Fruit fly (Drosophila melanogaster) whole organism, embryonic: ENCODE data around the gene CG10674.

Experiments used
- ATbp ChIP-seq: fragments of 200-800 bp; sonication (Bioruptor generic); optimal IDR thresholded peaks from 2 replicates; lab custom pipeline; 2017; ENCODE audit warnings: missing biosample characterization, mild to moderate bottlenecking, missing genetic modification characterization, missing genetic modification reagents
- Asciz ChIP-seq: fragments of 200-800 bp; sonication (Bioruptor generic); optimal IDR thresholded peaks from 2 replicates; lab custom pipeline; 2017; ENCODE audit warnings: missing biosample characterization, mild to moderate bottlenecking, missing genetic modification characterization, missing genetic modification reagents
- CG10147 ChIP-seq: fragments of 200-800 bp; sonication (Bioruptor generic); optimal IDR thresholded peaks from 2 replicates; lab custom pipeline; 2019; ENCODE audit warnings: missing biosample characterization, mild to moderate bottlenecking, missing genetic modification characterization, moderate library complexity
- CG11093 ChIP-seq: fragments of 200-800 bp; sonication (Bioruptor generic); IDR thresholded peaks from 3 replicates; pipeline ENCODE4 v1.3.6; 2022; ENCODE audit warnings: missing biosample characterization, missing genetic modification characterization
- CG11247 ChIP-seq: fragments of 200-800 bp; sonication (Bioruptor generic); IDR thresholded peaks from 2 replicates; pipeline ENCODE4 v1.3.6; 2022; ENCODE audit warnings: missing biosample characterization, missing genetic modification characterization
- CG11723 ChIP-seq: fragments of 200-800 bp; sonication (Bioruptor generic); optimal IDR thresholded peaks from 2 replicates; lab custom pipeline; 2017; ENCODE audit warnings: missing biosample characterization, mild to moderate bottlenecking, missing genetic modification characterization
- CG12299 ChIP-seq: fragments of 200-800 bp; sonication (Bioruptor generic); optimal IDR thresholded peaks from 2 replicates; lab custom pipeline; 2018; ENCODE audit warnings: missing biosample characterization, mild to moderate bottlenecking, missing genetic modification characterization
- CG1233 ChIP-seq: fragments of 200-800 bp; sonication (Bioruptor generic); optimal IDR thresholded peaks from 4 replicates; lab custom pipeline; 2018; ENCODE audit warnings: missing biosample characterization, mild to moderate bottlenecking, missing genetic modification characterization
- CG13123 ChIP-seq: fragments of 200-800 bp; sonication (Bioruptor generic); optimal IDR thresholded peaks from 2 replicates; lab custom pipeline; 2016; ENCODE audit warnings: missing biosample characterization, missing genetic modification characterization
- CG15514 ChIP-seq: fragments of 200-800 bp; sonication (Bioruptor generic); optimal IDR thresholded peaks from 3 replicates; lab custom pipeline; 2017; ENCODE audit warnings: missing biosample characterization, missing genetic modification characterization, mild to moderate bottlenecking, moderate library complexity, missing genetic modification reagents
- CG17612 ChIP-seq: fragments of 200-800 bp; sonication (Bioruptor generic); IDR thresholded peaks from 2 replicates; pipeline ENCODE4 v1.3.6; 2022; ENCODE audit warnings: missing biosample characterization, missing genetic modification characterization
- CG2120 ChIP-seq: fragments of 200-800 bp; sonication (Bioruptor generic); optimal IDR thresholded peaks from 3 replicates; lab custom pipeline; 2016; ENCODE audit warnings: missing biosample characterization, missing genetic modification characterization
- CG2199 ChIP-seq: fragments of 200-800 bp; sonication (Bioruptor generic); IDR thresholded peaks from 3 replicates; pipeline ENCODE4 v1.3.6; 2022; ENCODE audit warnings: missing biosample characterization, missing genetic modification characterization
- CG31224 ChIP-seq: fragments of 200-800 bp; sonication (Bioruptor generic); IDR thresholded peaks from 2 replicates; pipeline ENCODE4 v1.3.6; 2022; ENCODE audit warnings: missing biosample characterization, missing genetic modification characterization
- CG34422 ChIP-seq: fragments of 200-800 bp; sonication (Bioruptor generic); IDR thresholded peaks from 3 replicates; pipeline ENCODE4 v1.3.6; 2022; ENCODE audit warnings: missing biosample characterization, missing genetic modification characterization
- CG4328 ChIP-seq: fragments of 200-800 bp; sonication (Bioruptor generic); optimal IDR thresholded peaks from 3 replicates; lab custom pipeline; 2017; ENCODE audit warnings: missing biosample characterization, missing genetic modification reagents, missing genetic modification characterization
- CG4730 ChIP-seq: fragments of 200-800 bp; sonication (Bioruptor generic); IDR thresholded peaks from 2 replicates; pipeline ENCODE4 v1.3.6; 2022; ENCODE audit warnings: missing biosample characterization, missing genetic modification characterization
- CG6654 ChIP-seq: fragments of 200-800 bp; sonication (Bioruptor generic); optimal IDR thresholded peaks from 2 replicates; lab custom pipeline; 2017; ENCODE audit warnings: missing biosample characterization, mild to moderate bottlenecking, missing genetic modification characterization
- CG6854 ChIP-seq: fragments of 200-800 bp; sonication (Bioruptor generic); optimal IDR thresholded peaks from 3 replicates; lab custom pipeline; 2017; ENCODE audit warnings: missing biosample characterization, mild to moderate bottlenecking, missing genetic modification characterization
- CG8089 ChIP-seq: fragments of 200-800 bp; sonication (Bioruptor generic); optimal IDR thresholded peaks from 3 replicates; lab custom pipeline; 2016; ENCODE audit warnings: missing biosample characterization, missing genetic modification characterization
- CG8281 ChIP-seq: fragments of 200-800 bp; sonication (Bioruptor generic); optimal IDR thresholded peaks from 2 replicates; lab custom pipeline; 2018; ENCODE audit warnings: missing biosample characterization, mild to moderate bottlenecking, missing genetic modification characterization, moderate library complexity
- CG8290 ChIP-seq, 3 experiments: fragments of 200-800 bp; sonication (Bioruptor generic); optimal IDR thresholded peaks; 2 replicates each; lab custom pipeline; 2016 to 2019; ENCODE audit warnings: missing biosample characterization in 3 of 3, missing genetic modification characterization in 3 of 3, mild to moderate bottlenecking in 2 of 3, moderate library complexity in 1 of 3
- CG8359 ChIP-seq: fragments of 200-800 bp; sonication (Bioruptor generic); optimal IDR thresholded peaks from 2 replicates; lab custom pipeline; 2017; ENCODE audit warnings: missing biosample characterization, mild to moderate bottlenecking, missing genetic modification characterization, borderline replicate concordance
- CG8944 ChIP-seq: fragments of 200-800 bp; sonication (Bioruptor generic); optimal IDR thresholded peaks from 3 replicates; lab custom pipeline; 2016; ENCODE audit warnings: missing biosample characterization, missing genetic modification characterization
- CHES-1-like ChIP-seq: fragments of 200-800 bp; sonication (Bioruptor generic); optimal IDR thresholded peaks from 2 replicates; lab custom pipeline; 2016; ENCODE audit warnings: missing biosample characterization, missing genetic modification characterization
- D19B ChIP-seq: fragments of 200-800 bp; sonication (Bioruptor generic); optimal IDR thresholded peaks from 2 replicates; lab custom pipeline; 2017; ENCODE audit warnings: missing biosample characterization, mild to moderate bottlenecking, missing genetic modification characterization
- Dref ChIP-seq: fragments of 200-800 bp; sonication (Bioruptor generic); IDR thresholded peaks from 2 replicates; pipeline ENCODE4 v1.3.6; 2022; ENCODE audit warnings: missing biosample characterization, missing genetic modification characterization
- Fer3 ChIP-seq: fragments of 200-800 bp; sonication (Bioruptor generic); optimal IDR thresholded peaks from 2 replicates; lab custom pipeline; 2018; ENCODE audit warnings: missing biosample characterization, mild to moderate bottlenecking, missing genetic modification characterization, moderate library complexity
- Hand ChIP-seq: fragments of 200-800 bp; sonication (Bioruptor generic); optimal IDR thresholded peaks from 2 replicates; lab custom pipeline; 2017; ENCODE audit warnings: mild to moderate bottlenecking, missing biosample characterization, missing genetic modification reagents, missing genetic modification characterization
- Ptx1 ChIP-seq: fragments of 200-800 bp; sonication (Bioruptor generic); IDR thresholded peaks from 2 replicates; pipeline ENCODE4 v1.3.6; 2022; ENCODE audit warnings: missing biosample characterization, missing genetic modification characterization
- Sox102F ChIP-seq: fragments of 200-800 bp; sonication (Bioruptor generic); optimal IDR thresholded peaks from 2 replicates; lab custom pipeline; 2018; ENCODE audit warnings: missing biosample characterization, mild to moderate bottlenecking, missing genetic modification characterization, moderate library complexity
- Xrp1 ChIP-seq: fragments of 200-800 bp; sonication (Bioruptor generic); IDR thresholded peaks from 2 replicates; pipeline ENCODE4 v1.3.6; 2022; ENCODE audit warnings: missing biosample characterization, missing genetic modification characterization
- ab ChIP-seq: fragments of 200-800 bp; sonication (Bioruptor generic); optimal IDR thresholded peaks from 2 replicates; lab custom pipeline; 2016; ENCODE audit warnings: missing biosample characterization, missing genetic modification characterization
- bbx ChIP-seq: fragments of 200-800 bp; sonication (Bioruptor generic); IDR thresholded peaks from 2 replicates; pipeline ENCODE4 v1.3.6; 2022; ENCODE audit warnings: missing biosample characterization, missing genetic modification characterization; ENCODE audit not compliant: partially characterized antibody
- dan ChIP-seq: fragments of 200-800 bp; sonication (Bioruptor generic); IDR thresholded peaks from 2 replicates; pipeline ENCODE4 v1.3.6; 2022; ENCODE audit warnings: missing biosample characterization, missing genetic modification characterization
- disco-r ChIP-seq: fragments of 200-800 bp; sonication (Bioruptor generic); optimal IDR thresholded peaks from 2 replicates; lab custom pipeline; 2016; ENCODE audit warnings: missing biosample characterization, missing genetic modification characterization
- esg ChIP-seq: fragments of 200-800 bp; sonication (Bioruptor generic); conservative IDR thresholded peaks from 2 replicates; pipeline ENCODE4 v1.3.6; 2022; ENCODE audit warnings: missing biosample characterization, missing genetic modification characterization
- ewg ChIP-seq: fragments of 200-800 bp; sonication (Bioruptor generic); optimal IDR thresholded peaks from 3 replicates; lab custom pipeline; 2017; ENCODE audit warnings: mild to moderate bottlenecking, missing biosample characterization, missing genetic modification reagents, missing genetic modification characterization
- gcm2 ChIP-seq: fragments of 200-800 bp; sonication (Bioruptor generic); optimal IDR thresholded peaks from 2 replicates; lab custom pipeline; 2016; ENCODE audit warnings: missing biosample characterization, missing genetic modification characterization
- gro ChIP-seq: fragments of 200-800 bp; sonication (Bioruptor generic); optimal IDR thresholded peaks from 2 replicates; lab custom pipeline; 2016; ENCODE audit warnings: missing biosample characterization, missing genetic modification characterization
- insv ChIP-seq, 2 experiments: fragments of 200-800 bp; sonication (Bioruptor generic); optimal IDR thresholded peaks; 3 replicates each; lab custom pipeline; 2016 to 2018; ENCODE audit warnings: missing biosample characterization in 2 of 2, missing genetic modification characterization in 2 of 2
- kah ChIP-seq: fragments of 200-800 bp; sonication (Bioruptor generic); optimal IDR thresholded peaks from 2 replicates; lab custom pipeline; 2018; ENCODE audit warnings: missing biosample characterization, mild to moderate bottlenecking, missing genetic modification characterization
- kay ChIP-seq: fragments of 200-800 bp; sonication (Bioruptor generic); optimal IDR thresholded peaks from 2 replicates; lab custom pipeline; 2016; ENCODE audit warnings: missing biosample characterization, missing genetic modification characterization
- odd ChIP-seq: fragments of 200-800 bp; sonication (Bioruptor generic); optimal IDR thresholded peaks from 2 replicates; lab custom pipeline; 2017; ENCODE audit warnings: missing biosample characterization, mild to moderate bottlenecking, missing genetic modification characterization
- peb ChIP-seq: fragments of 200-800 bp; sonication (Bioruptor generic); IDR thresholded peaks from 2 replicates; pipeline ENCODE4 v1.3.6; 2022; ENCODE audit warnings: missing biosample characterization, missing genetic modification characterization
- sima ChIP-seq: fragments of 200-800 bp; sonication (Bioruptor generic); optimal IDR thresholded peaks from 2 replicates; lab custom pipeline; 2016; ENCODE audit warnings: missing biosample characterization, missing genetic modification characterization
- trh ChIP-seq: fragments of 200-800 bp; sonication (Bioruptor generic); optimal IDR thresholded peaks from 2 replicates; lab custom pipeline; 2016; ENCODE audit warnings: missing biosample characterization, missing genetic modification characterization
- zf30C ChIP-seq: fragments of 200-800 bp; sonication (Bioruptor generic); optimal IDR thresholded peaks from 3 replicates; lab custom pipeline; 2018; ENCODE audit warnings: missing biosample characterization, mild to moderate bottlenecking, missing genetic modification characterization

The CG10674 gene

DNA sequence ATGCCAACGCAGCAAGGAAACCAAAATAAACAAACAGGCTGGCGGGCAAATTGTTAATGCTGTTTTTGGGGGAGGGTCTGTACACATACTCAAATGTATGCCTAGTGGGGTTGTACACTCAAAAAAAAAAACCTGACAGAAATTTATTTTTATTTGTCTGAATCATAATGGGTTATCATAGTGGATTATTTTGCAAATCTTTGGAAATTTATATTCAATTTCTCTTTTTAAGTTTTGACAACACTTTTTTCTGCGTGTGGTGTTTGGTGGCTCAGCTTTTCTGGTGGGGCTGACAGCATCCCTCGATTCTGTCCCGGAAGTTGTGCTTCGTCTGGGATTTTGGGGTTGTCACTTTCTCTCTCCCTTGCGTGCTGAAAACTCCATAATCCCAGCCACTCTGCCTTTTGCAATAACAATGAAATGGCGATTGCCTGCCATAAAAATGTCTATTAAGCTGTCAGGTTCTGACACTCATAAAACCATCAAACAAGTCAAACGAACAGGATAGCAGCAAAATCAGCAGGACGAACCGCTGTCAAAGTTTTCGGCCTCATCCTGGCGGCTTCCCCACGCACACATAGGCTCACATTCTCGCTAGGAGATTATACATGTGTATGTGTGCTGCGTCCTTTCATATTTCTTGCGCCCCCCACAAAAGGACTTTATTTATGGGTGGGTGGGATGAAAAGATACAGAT is 19.0 kb upstream of the CG10674 start (continued):
- TF ChIP-seq Xrp1 (GFP tag; lab: Robert Waterston, UW) (peak; percentile 87), odd (GFP tag; lab: Kevin White, UChicago) (peak; percentile 45), CG13123 (GFP tag; lab: Kevin White, UChicago) (no peak), CG12299 (tag; lab: Kevin White, UChicago) (peak; percentile 77), CG8281 (peak; percentile 47), CG17612 (GFP tag; lab: Robert Waterston, UW) (0 out of 2 replicates have a peak, but pooled peaks have one; percentile 10), CG1233 (GFP tag; lab: Kevin White, UChicago) (peak; percentile 33), Ptx1 (GFP tag; lab: Robert Waterston, UW) (peak; percentile 87), CG8089 (peak; percentile 54), CG6654 (GFP tag; lab: Kevin White, UChicago) (peak; percentile 40), CG11093 (GFP tag; lab: Robert Waterston, UW) (peak; percentile 55; the same call in 1 of the 3 replicates), trh (GFP tag; lab: Kevin White, UChicago) (peak; percentile 0), gro (peak; percentile 79), CG6854 (GFP tag; lab: Kevin White, UChicago) (peak; percentile 77), CG2120 (GFP tag; lab: Kevin White, UChicago) (peak; percentile 91), Fer3 (tag; lab: Kevin White, UChicago) (peak; percentile 74), CG11723 (GFP tag; lab: Kevin White, UChicago) (no peak), Dref (GFP tag; lab: Robert Waterston, UW) (no peak), CG4328 (GFP tag; lab: Kevin White, UChicago) (peak; percentile 49), ATbp (GFP tag; lab: Kevin White, UChicago) (peak; percentile 70)

dm6 chr3L:5152354-5152806 is 16.3 kb upstream of the CG10674 start, which contains the start of the genes Gen and Srp54k:
Gen (minus strand) TSS chr3L:5152376.
Srp54k (plus strand) TSS chr3L:5152678.
- TF ChIP-seq Hand (GFP tag; lab: Kevin White, UChicago) (no peak), CG4730 (GFP tag; lab: Robert Waterston, UW) (no peak), ab (no peak), peb (no peak), Sox102F (GFP tag; lab: Kevin White, UChicago) (no peak), CG2199 (GFP tag; lab: Robert Waterston, UW) (no peak), D19B (GFP tag; lab: Kevin White, UChicago) (no peak), CG8944 (GFP tag; lab: Kevin White, UChicago) (no peak), CG8290 (GFP tag; optimal IDR thresholded peaks at IDR 0.05; lab: Kevin White, UChicago) (no peak), CG8290 (tag; optimal IDR thresholded peaks at IDR 0.05; lab: Kevin White, UChicago) (no peak), dan (no peak), CG8089 (no peak), CG15514 (GFP tag; lab: Kevin White, UChicago) (peak; percentile 34), disco-r (GFP tag; lab: Kevin White, UChicago) (no peak), CHES-1-like (peak; percentile 66), Asciz (GFP tag; lab: Kevin White, UChicago) (no peak), kay (GFP tag; lab: Kevin White, UChicago) (no peak), CG11247 (GFP tag; lab: Robert Waterston, UW) (no peak), CG8359 (no peak), CG10147 (no peak), gcm2 (GFP tag; lab: Kevin White, UChicago) (no peak), CG34422 (GFP tag; lab: Robert Waterston, UW) (peak; percentile 64; the same call in 2 of the 3 replicates), esg (GFP tag; lab: Robert Waterston, UW) (no peak), CG31224 (GFP tag; lab: Robert Waterston, UW) (no peak; the same call in 1 of the 2 replicates), CG13123 (GFP tag; lab: Kevin White, UChicago) (no peak), zf30C (GFP tag; lab: Kevin White, UChicago) (no peak), sima (GFP tag; lab: Kevin White, UChicago) (no peak), kah (no peak), insv (GFP tag; optimal IDR thresholded peaks at IDR 0.05; lab: Kevin White, UChicago) (peak in 1 of 2 experiments; percentile 75), ewg (GFP tag; lab: Kevin White, UChicago) (no peak), bbx (GFP tag; lab: Robert Waterston, UW) (no peak)
